Worm (Caenorhabditis elegans) whole organism, young adult: ENCODE results near the gene ttr-27.

Experiments used
- F39B2.1 ChIP-seq: fragments of 200-800 bp; sonication (Bioruptor generic); IDR thresholded peaks from 2 replicates; pipeline ENCODE4 v1.3.6; 2022; ENCODE audit warnings: missing genetic modification reagents, missing genetic modification characterization, missing compliant biosample characterization
- nfyb-1 ChIP-seq: fragments of 200-800 bp; sonication (Bioruptor generic); IDR thresholded peaks from 2 replicates; pipeline ENCODE4 v1.3.6; 2022; ENCODE audit warnings: missing genetic modification reagents, missing genetic modification characterization, missing compliant biosample characterization

DNA sequence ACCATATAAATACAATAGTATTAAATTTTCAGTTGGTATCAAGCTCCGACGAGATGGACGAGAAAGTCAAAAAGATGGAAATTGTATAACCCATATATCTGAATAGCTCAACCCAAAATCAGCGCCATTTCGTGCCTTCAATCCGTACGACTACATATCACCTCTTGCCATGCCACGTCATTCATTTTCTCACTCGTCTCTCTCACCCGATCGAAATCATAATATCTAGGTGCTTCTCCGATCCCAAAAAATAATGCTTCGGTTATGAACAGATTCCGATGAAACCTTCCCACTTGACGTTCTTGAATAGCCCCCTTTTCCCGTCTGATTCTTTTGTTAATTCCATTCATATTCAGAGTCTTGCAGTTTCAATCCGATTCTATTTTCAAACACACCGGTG lies 22.5 kb downstream of the ttr-27 start:
- TF ChIP-seq nfyb-1 (GFP tag; lab: Robert Waterston, UW) (no peak), F39B2.1 (GFP tag; lab: Robert Waterston, UW) (no peak)
